Worm (Caenorhabditis elegans) whole organism, young adult: ENCODE measurements around the gene ptc-1.

Experiments
- B0019.2 ChIP-seq: fragments of 200-800 bp; sonication (Bioruptor generic); conservative IDR thresholded peaks from 2 replicates; pipeline ENCODE4 v1.3.6; 2022; ENCODE audit warnings: missing genetic modification reagents, missing genetic modification characterization, missing compliant biosample characterization
- B0336.3 ChIP-seq: fragments of 200-800 bp; sonication (Bioruptor generic); IDR thresholded peaks from 2 replicates; pipeline ENCODE4 v1.3.6; 2022; ENCODE audit warnings: missing genetic modification characterization, missing compliant biosample characterization
- C06A6.2 ChIP-seq: fragments of 200-800 bp; sonication (Bioruptor generic); conservative IDR thresholded peaks from 2 replicates; pipeline ENCODE4 v1.3.6; 2022; ENCODE audit warnings: missing genetic modification characterization, missing compliant biosample characterization
- F10E7.11 ChIP-seq: sonication (generic microtip); optimal IDR thresholded peaks from 2 replicates; lab custom pipeline; 2017; ENCODE audit warnings: mild to moderate bottlenecking, missing genetic modification characterization, moderate library complexity, missing compliant biosample characterization
- F22D6.2 ChIP-seq: sonication (generic microtip); optimal IDR thresholded peaks from 2 replicates; lab custom pipeline; 2016; ENCODE audit warnings: mild to moderate bottlenecking, missing genetic modification characterization, missing compliant biosample characterization
- F23B12.7 ChIP-seq: sonication (generic microtip); optimal IDR thresholded peaks from 2 replicates; lab custom pipeline; 2017; ENCODE audit warnings: missing genetic modification characterization, mild to moderate bottlenecking, missing compliant biosample characterization, antibody characterized with exemption, moderate library complexity; ENCODE audit not compliant: insufficient read depth
- F33H1.4 ChIP-seq: fragments of 200-800 bp; sonication (Bioruptor generic); IDR thresholded peaks from 2 replicates; pipeline ENCODE4 v1.3.6; 2022; ENCODE audit warnings: missing genetic modification reagents, missing genetic modification characterization, missing compliant biosample characterization
- F39B2.1 ChIP-seq: fragments of 200-800 bp; sonication (Bioruptor generic); IDR thresholded peaks from 2 replicates; pipeline ENCODE4 v1.3.6; 2022; ENCODE audit warnings: missing genetic modification reagents, missing genetic modification characterization, missing compliant biosample characterization
- F57A8.1 ChIP-seq: fragments of 200-800 bp; sonication (Bioruptor generic); optimal IDR thresholded peaks from 2 replicates; lab custom pipeline; 2018; ENCODE audit warnings: mild to moderate bottlenecking, missing genetic modification characterization, moderate library complexity, missing compliant biosample characterization
- K11D2.4 ChIP-seq: fragments of 200-800 bp; sonication (Bioruptor generic); IDR thresholded peaks from 2 replicates; pipeline ENCODE4 v1.3.6; 2022; ENCODE audit warnings: missing genetic modification reagents, missing genetic modification characterization, missing compliant biosample characterization
- K12H6.12 ChIP-seq: fragments of 200-800 bp; sonication (Bioruptor generic); optimal IDR thresholded peaks from 2 replicates; lab custom pipeline; 2018; ENCODE audit warnings: mild to moderate bottlenecking, missing genetic modification characterization, missing compliant biosample characterization
- Y53G8AR.9 ChIP-seq: fragments of 200-800 bp; sonication (Bioruptor generic); conservative IDR thresholded peaks from 2 replicates; pipeline ENCODE4 v1.3.6; 2022; ENCODE audit warnings: missing genetic modification reagents, missing genetic modification characterization, missing compliant biosample characterization
- Y67H2A.10 ChIP-seq: fragments of 200-800 bp; sonication (Bioruptor generic); conservative IDR thresholded peaks from 2 replicates; pipeline ENCODE4 v1.3.6; 2022; ENCODE audit warnings: missing genetic modification reagents, missing genetic modification characterization, missing compliant biosample characterization
- Y79H2A.3 ChIP-seq: fragments of 200-800 bp; sonication (Bioruptor generic); conservative IDR thresholded peaks from 2 replicates; pipeline ENCODE4 v1.3.6; 2022; ENCODE audit warnings: missing genetic modification reagents, missing genetic modification characterization, missing compliant biosample characterization
- cebp-1 ChIP-seq, 2 experiments: fragments of 200-800 bp in 1 of 2; sonication (Bioruptor generic) in 1 of 2; sonication (generic microtip) in 1 of 2; IDR thresholded peaks in 1 of 2; optimal IDR thresholded peaks in 1 of 2; 2 replicates each; pipeline versions ENCODE4 v1.3.6 to Lab custom; 2017 to 2022; ENCODE audit warnings: missing compliant biosample characterization in 2 of 2, missing genetic modification characterization in 2 of 2, mild to moderate bottlenecking in 1 of 2, missing genetic modification reagents in 1 of 2, moderate library complexity in 1 of 2
- cebp-2 ChIP-seq: fragments of 200-800 bp; sonication (Bioruptor generic); IDR thresholded peaks from 2 replicates; pipeline ENCODE4 v1.3.6; 2022; ENCODE audit warnings: missing genetic modification characterization, missing compliant biosample characterization
- ceh-40 ChIP-seq: fragments of 200-800 bp; sonication (Bioruptor generic); IDR thresholded peaks from 2 replicates; pipeline ENCODE4 v1.3.6; 2022; ENCODE audit warnings: missing genetic modification characterization, missing compliant biosample characterization
- ceh-58 ChIP-seq: fragments of 200-800 bp; sonication (Bioruptor generic); IDR thresholded peaks from 2 replicates; pipeline ENCODE4 v1.3.6; 2022; ENCODE audit warnings: missing genetic modification characterization, missing compliant biosample characterization
- ceh-79 ChIP-seq: sonication (generic microtip); optimal IDR thresholded peaks from 2 replicates; lab custom pipeline; 2017; ENCODE audit warnings: mild to moderate bottlenecking, missing genetic modification characterization, missing compliant biosample characterization
- egl-18 ChIP-seq: fragments of 200-800 bp; sonication (Bioruptor generic); IDR thresholded peaks from 2 replicates; pipeline ENCODE4 v1.3.6; 2022; ENCODE audit warnings: missing genetic modification reagents, missing genetic modification characterization, missing compliant biosample characterization
- egrh-3 ChIP-seq: fragments of 200-800 bp; sonication (Bioruptor generic); IDR thresholded peaks from 2 replicates; pipeline ENCODE4 v1.3.6; 2022; ENCODE audit warnings: missing genetic modification reagents, missing genetic modification characterization, missing compliant biosample characterization
- ekl-4 ChIP-seq: fragments of 200-800 bp; sonication (Bioruptor generic); IDR thresholded peaks from 2 replicates; pipeline ENCODE4 v1.3.6; 2022; ENCODE audit warnings: missing genetic modification reagents, missing genetic modification characterization, missing compliant biosample characterization
- ets-4 ChIP-seq: fragments of 200-800 bp; sonication (Bioruptor generic); optimal IDR thresholded peaks from 2 replicates; lab custom pipeline; 2018; ENCODE audit warnings: mild to moderate bottlenecking, missing genetic modification characterization, missing compliant biosample characterization
- him-1 ChIP-seq: sonication (generic microtip); optimal IDR thresholded peaks from 2 replicates; lab custom pipeline; 2016; ENCODE audit warnings: missing genotype, missing genetic modification reagents, missing genetic modification characterization, missing compliant biosample characterization
- hrde-1 ChIP-seq: sonication (generic microtip); optimal IDR thresholded peaks from 2 replicates; lab custom pipeline; 2016; ENCODE audit warnings: missing genetic modification characterization, mild to moderate bottlenecking, missing compliant biosample characterization, moderate library complexity, missing genotype, missing genetic modification reagents, borderline replicate concordance
- let-526 ChIP-seq: fragments of 200-800 bp; sonication (Bioruptor generic); IDR thresholded peaks from 2 replicates; pipeline ENCODE4 v1.3.6; 2022; ENCODE audit warnings: missing genetic modification reagents, missing genetic modification characterization, missing compliant biosample characterization
- lin-35 ChIP-seq, 3 experiments: fragments of 150-350 bp in 2 of 3; sonication (generic microtip) in 1 of 3; optimal IDR thresholded peaks; 2 replicates each; lab custom pipeline; 2014 to 2018; ENCODE audit warnings: missing biosample characterization in 3 of 3, missing genetic modification characterization in 3 of 3, missing genetic modification reagents in 3 of 3
- lin-40 ChIP-seq: sonication (generic microtip); optimal IDR thresholded peaks from 2 replicates; lab custom pipeline; 2016; ENCODE audit warnings: missing genetic modification characterization, mild to moderate bottlenecking, missing compliant biosample characterization, missing genotype, missing genetic modification reagents
- lin-54 ChIP-seq: fragments of 200-800 bp; sonication (Bioruptor generic); optimal IDR thresholded peaks from 2 replicates; lab custom pipeline; 2018; ENCODE audit warnings: mild to moderate bottlenecking, missing genetic modification characterization, missing compliant biosample characterization
- lir-1 ChIP-seq: fragments of 200-800 bp; sonication (Bioruptor generic); conservative IDR thresholded peaks from 2 replicates; pipeline ENCODE4 v1.3.6; 2022; ENCODE audit warnings: missing genetic modification reagents, missing genetic modification characterization, missing compliant biosample characterization
- lsl-1 ChIP-seq: fragments of 200-800 bp; sonication (Bioruptor generic); optimal IDR thresholded peaks from 2 replicates; lab custom pipeline; 2018; ENCODE audit warnings: mild to moderate bottlenecking, missing genetic modification characterization, moderate library complexity, missing compliant biosample characterization
- madf-3 ChIP-seq: fragments of 200-800 bp; sonication (Bioruptor generic); IDR thresholded peaks from 2 replicates; pipeline ENCODE4 v1.3.6; 2022; ENCODE audit warnings: missing genetic modification reagents, missing genetic modification characterization, missing compliant biosample characterization
- madf-6 ChIP-seq: fragments of 200-800 bp; sonication (Bioruptor generic); IDR thresholded peaks from 2 replicates; pipeline ENCODE4 v1.3.6; 2022; ENCODE audit warnings: missing genetic modification reagents, missing genetic modification characterization, missing compliant biosample characterization
- madf-8 ChIP-seq: fragments of 200-800 bp; sonication (Bioruptor generic); conservative IDR thresholded peaks from 2 replicates; pipeline ENCODE4 v1.3.6; 2022; ENCODE audit warnings: missing genetic modification reagents, missing genetic modification characterization, missing compliant biosample characterization
- mcd-1 ChIP-seq: fragments of 200-800 bp; sonication (Bioruptor generic); IDR thresholded peaks from 2 replicates; pipeline ENCODE4 v1.3.6; 2022; ENCODE audit warnings: missing genetic modification reagents, missing genetic modification characterization, missing compliant biosample characterization
- mxl-1 ChIP-seq: sonication (generic microtip); optimal IDR thresholded peaks from 2 replicates; lab custom pipeline; 2016; ENCODE audit warnings: missing genetic modification characterization, missing compliant biosample characterization
- nfyb-1 ChIP-seq: fragments of 200-800 bp; sonication (Bioruptor generic); IDR thresholded peaks from 2 replicates; pipeline ENCODE4 v1.3.6; 2022; ENCODE audit warnings: missing genetic modification reagents, missing genetic modification characterization, missing compliant biosample characterization
- nhr-120 ChIP-seq: fragments of 200-800 bp; sonication (Bioruptor generic); IDR thresholded peaks from 2 replicates; pipeline ENCODE4 v1.3.6; 2022; ENCODE audit warnings: missing genetic modification characterization, missing compliant biosample characterization
- snpc-1.1 ChIP-seq: sonication (generic microtip); optimal IDR thresholded peaks from 2 replicates; lab custom pipeline; 2017; ENCODE audit warnings: missing genetic modification characterization, mild to moderate bottlenecking, missing compliant biosample characterization, antibody characterized with exemption, moderate library complexity, missing genotype, missing genetic modification reagents; ENCODE audit not compliant: insufficient read depth
- somi-1 ChIP-seq: fragments of 200-800 bp; sonication (Bioruptor generic); optimal IDR thresholded peaks from 2 replicates; lab custom pipeline; 2018; ENCODE audit warnings: mild to moderate bottlenecking, missing genetic modification characterization, missing compliant biosample characterization
- tbp1 ChIP-seq: fragments of 200-800 bp; sonication (Bioruptor generic); optimal IDR thresholded peaks from 2 replicates; lab custom pipeline; 2018; ENCODE audit warnings: mild to moderate bottlenecking, missing genetic modification characterization, missing compliant biosample characterization
- unc-130 ChIP-seq: sonication (generic microtip); optimal IDR thresholded peaks from 2 replicates; lab custom pipeline; 2016; ENCODE audit warnings: missing genetic modification reagents, missing genetic modification characterization, missing compliant biosample characterization
- unc-62 ChIP-seq: fragments of 150-350 bp; optimal IDR thresholded peaks from 2 replicates; lab custom pipeline; 2014; ENCODE audit warnings: missing biosample characterization, missing genetic modification reagents, missing genetic modification characterization
- xnd-1 ChIP-seq: sonication (generic microtip); optimal IDR thresholded peaks from 2 replicates; lab custom pipeline; 2016; ENCODE audit warnings: missing genotype, missing genetic modification reagents, missing genetic modification characterization, missing compliant biosample characterization
- zim-3 ChIP-seq: sonication (generic microtip); optimal IDR thresholded peaks from 2 replicates; lab custom pipeline; 2017; ENCODE audit warnings: mild to moderate bottlenecking, missing genetic modification characterization, moderate library complexity, missing compliant biosample characterization
- ztf-25 ChIP-seq: fragments of 200-800 bp; sonication (Bioruptor generic); IDR thresholded peaks from 2 replicates; pipeline ENCODE4 v1.3.6; 2022; ENCODE audit warnings: missing genetic modification reagents, missing genetic modification characterization, missing compliant biosample characterization
- ztf-28 ChIP-seq: fragments of 200-800 bp; sonication (Bioruptor generic); IDR thresholded peaks from 2 replicates; pipeline ENCODE4 v1.3.6; 2022; ENCODE audit warnings: missing genetic modification reagents, missing genetic modification characterization, missing compliant biosample characterization

The ptc-1 gene

DNA sequence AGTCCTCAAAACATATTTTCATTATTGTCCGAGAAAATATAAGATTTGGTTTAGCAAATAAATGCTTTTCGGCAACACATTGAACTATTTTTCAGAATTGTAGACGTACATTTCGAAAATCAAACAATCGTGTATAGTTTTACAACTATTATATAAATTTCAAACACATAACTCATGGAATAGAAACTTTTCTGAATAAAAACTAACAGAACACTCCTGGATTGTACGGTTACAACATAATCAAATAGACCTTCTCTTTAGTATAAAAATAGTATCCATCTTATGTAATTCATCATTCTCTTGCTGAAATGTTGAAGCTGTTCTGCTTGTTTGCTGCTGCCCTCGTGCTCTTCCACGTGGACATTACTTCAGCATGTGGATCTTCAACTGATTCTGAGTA is 18.0 kb downstream of the ptc-1 start, which contains the start of gene ZK675.4:
ZK675.4 (plus strand) TSS at position 301 of the 400 bp plus-strand sequence.
- TF ChIP-seq Y53G8AR.9 (no peak), him-1 (tag; lab: Kevin White, UChicago) (no peak), unc-62 (no peak), somi-1 (GFP tag; lab: Kevin White, UChicago) (no peak), lir-1 (no peak), Y67H2A.10 (GFP tag; lab: Robert Waterston, UW) (no peak), egl-18 (GFP tag; lab: Robert Waterston, UW) (no peak), ceh-40 (GFP tag; lab: Robert Waterston, UW) (no peak), lin-54 (GFP tag; lab: Kevin White, UChicago) (no peak), ekl-4 (GFP tag; lab: Robert Waterston, UW) (no peak), F39B2.1 (no peak)

DNA sequence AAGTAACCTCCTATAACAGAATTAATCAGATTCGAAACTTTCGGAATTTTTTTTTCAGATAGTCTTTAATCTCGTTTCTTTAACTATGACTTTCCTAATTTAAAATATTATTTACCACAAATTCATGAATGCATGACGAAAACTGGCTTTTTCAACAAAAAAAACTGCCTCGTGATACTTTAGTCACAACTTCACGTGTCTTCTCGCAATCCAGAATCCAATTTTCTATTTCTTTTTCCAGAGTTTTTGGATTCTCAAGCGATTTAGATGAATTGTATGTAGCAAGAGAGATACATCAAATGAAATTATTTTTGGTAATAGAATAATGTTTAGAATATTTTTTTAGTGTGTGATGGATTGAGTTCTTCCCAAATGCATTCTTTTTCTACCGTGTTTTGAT is 27.2 kb downstream of the ptc-1 start:
- TF ChIP-seq B0019.2 (GFP tag; lab: Robert Waterston, UW) (no peak), ceh-79 (tag; lab: Kevin White, UChicago) (no peak), madf-3 (GFP tag; lab: Robert Waterston, UW) (no peak), F10E7.11 (tag; lab: Kevin White, UChicago) (no peak), mcd-1 (GFP tag; lab: Robert Waterston, UW) (no peak), tbp1 (no peak), B0336.3 (GFP tag; lab: Robert Waterston, UW) (no peak), hrde-1 (tag; lab: Kevin White, UChicago) (no peak), nfyb-1 (GFP tag; lab: Robert Waterston, UW) (no peak), xnd-1 (tag; lab: Kevin White, UChicago) (no peak), lsl-1 (no peak), lin-35 (GFP tag; optimal IDR thresholded peaks at IDR 0.05; lab: Kevin White, UChicago) (no peak), ets-4 (GFP tag; lab: Kevin White, UChicago) (no peak), unc-130 (no peak), C06A6.2 (GFP tag; lab: Robert Waterston, UW) (no peak), K12H6.12 (tag; lab: Kevin White, UChicago) (no peak), ztf-25 (no peak), unc-62 (no peak), F22D6.2 (tag; lab: Kevin White, UChicago) (no peak), let-526 (GFP tag; lab: Robert Waterston, UW) (no peak)

DNA sequence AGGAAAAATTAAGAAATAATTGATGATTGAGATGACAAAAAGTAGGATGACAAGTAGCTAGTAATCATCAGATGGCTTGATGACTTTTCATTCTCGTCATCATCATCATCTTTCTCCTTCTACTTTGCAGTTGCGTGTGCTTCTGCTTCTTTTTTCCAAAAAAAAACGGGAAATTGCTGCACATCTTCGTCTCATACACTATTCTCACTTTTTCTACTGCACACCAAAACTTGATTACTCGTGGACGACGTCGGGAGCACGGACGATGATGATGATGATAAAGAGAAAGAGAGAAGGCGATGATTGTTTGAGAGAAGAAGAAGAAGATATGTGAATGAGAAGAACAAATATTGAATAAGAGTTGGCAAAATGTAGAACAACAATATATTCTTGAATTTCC is 28.1 kb downstream of the ptc-1 start:
- TF ChIP-seq ekl-4 (GFP tag; lab: Robert Waterston, UW) (no peak), nhr-120 (GFP tag; lab: Robert Waterston, UW) (no peak), Y79H2A.3 (no peak), ceh-58 (GFP tag; lab: Robert Waterston, UW) (no peak), mxl-1 (tag; lab: Kevin White, UChicago) (no peak), madf-8 (no peak), F57A8.1 (GFP tag; lab: Kevin White, UChicago) (no peak), snpc-1.1 (no peak), ztf-28 (GFP tag; lab: Robert Waterston, UW) (no peak), cebp-1 (GFP tag; IDR thresholded peaks at IDR 0.05; lab: Robert Waterston, UW) (no peak), cebp-1 (tag; optimal IDR thresholded peaks at IDR 0.05; lab: Kevin White, UChicago) (no peak), F23B12.7 (tag; lab: Kevin White, UChicago) (no peak), cebp-2 (GFP tag; lab: Robert Waterston, UW) (no peak), egrh-3 (GFP tag; lab: Robert Waterston, UW) (no peak), K11D2.4 (no peak), madf-6 (GFP tag; lab: Robert Waterston, UW) (no peak), zim-3 (tag; lab: Kevin White, UChicago) (no peak), tbp1 (no peak), F33H1.4 (GFP tag; lab: Robert Waterston, UW) (no peak), lin-40 (tag; lab: Kevin White, UChicago) (no peak)
